Worm (Caenorhabditis elegans): ENCODE data around the gene best-14.

The best-14 gene

ce11 chrV:10578938-10579337 is 21.2 kb downstream of the best-14 start, which contains the start of the genes erh-1 and lpd-9 (continued):
- no peak for TF ChIP-seq pqm-1 (tag; optimal IDR thresholded peaks at IDR 0.05)
- peak; percentile 87 for TF ChIP-seq tbx-2 (tag; optimal IDR thresholded peaks at IDR 0.05)
- TF ChIP-seq ets-5 (GFP tag; IDR thresholded peaks at IDR 0.05) = no peak
- TF ChIP-seq C16A3.4 (tag; optimal IDR thresholded peaks at IDR 0.05) = peak; percentile 57
- peak; percentile 53 for TF ChIP-seq pag-3 (tag; optimal IDR thresholded peaks at IDR 0.05; ENCODE audit: borderline replicate concordance, insufficient read depth)
- peak; percentile 74 for TF ChIP-seq skn-1 (tag; optimal IDR thresholded peaks at IDR 0.05)
- no peak for TF ChIP-seq Y116A8C.19 (tag; optimal IDR thresholded peaks at IDR 0.05; ENCODE audit: borderline replicate concordance)
- TF ChIP-seq ces-1 (GFP tag; optimal IDR thresholded peaks at IDR 0.05) = no peak
- TF ChIP-seq ama-1 (optimal IDR thresholded peaks at IDR 0.05) = no peak
- peak; percentile 75 to 83 (median 79) for TF ChIP-seq dpl-1 (GFP tag; optimal IDR thresholded peaks at IDR 0.05)
- TF ChIP-seq sup-37 (GFP tag; optimal IDR thresholded peaks at IDR 0.05) = peak; percentile 39
- no peak for TF ChIP-seq alr-1 (tag; optimal IDR thresholded peaks at IDR 0.05; ENCODE audit: borderline replicate concordance)
- peak; percentile 29 for TF ChIP-seq aly-2 (tag; optimal IDR thresholded peaks at IDR 0.05)
- TF ChIP-seq fos-1 (tag; optimal IDR thresholded peaks at IDR 0.05) = no peak
- no peak for TF ChIP-seq ceh-90 (tag; optimal IDR thresholded peaks at IDR 0.05)
- peak; percentile 19 for TF ChIP-seq pax-3 (tag; optimal IDR thresholded peaks at IDR 0.05)
- TF ChIP-seq sptf-1 (tag; optimal IDR thresholded peaks at IDR 0.05) = no peak
- peak; percentile 52 for TF ChIP-seq lin-15B (tag; optimal IDR thresholded peaks at IDR 0.05)
- peak; percentile 70 for TF ChIP-seq irx-1 (tag; optimal IDR thresholded peaks at IDR 0.05)
- peak; percentile 55 for TF ChIP-seq fkh-8 (tag; optimal IDR thresholded peaks at IDR 0.05)
- TF ChIP-seq efl-3 (GFP tag; optimal IDR thresholded peaks at IDR 0.05) = no peak
- peak; percentile 51 for TF ChIP-seq ceh-8 (GFP tag; optimal IDR thresholded peaks at IDR 0.05)
- TF ChIP-seq lin-13 (GFP tag; optimal IDR thresholded peaks at IDR 0.05) = peak; percentile 17
- TF ChIP-seq hlh-4 (tag; optimal IDR thresholded peaks at IDR 0.05) = no peak
- TF ChIP-seq unc-130 (tag; optimal IDR thresholded peaks at IDR 0.05) = peak; percentile 22
- peak; percentile 67 for TF ChIP-seq nhr-77 (tag; optimal IDR thresholded peaks at IDR 0.05)
- no peak for TF ChIP-seq unc-98 (GFP tag; IDR thresholded peaks at IDR 0.05)
- peak; percentile 70 for TF ChIP-seq lin-39 (tag; optimal IDR thresholded peaks at IDR 0.05)
- peak; percentile 85 for TF ChIP-seq nhr-90 (tag; optimal IDR thresholded peaks at IDR 0.05; ENCODE audit: poor library complexity)
- no peak for TF ChIP-seq ztf-4 (tag; optimal IDR thresholded peaks at IDR 0.05)
- peak; percentile 87 for TF ChIP-seq nhr-85 (tag)
- peak; percentile 67 for TF ChIP-seq blmp-1 (tag; optimal IDR thresholded peaks at IDR 0.05)
- no peak for TF ChIP-seq hlh-17 (GFP tag; optimal IDR thresholded peaks at IDR 0.05; ENCODE audit: borderline replicate concordance)
- peak; percentile 88 for TF ChIP-seq dsc-1 (tag; optimal IDR thresholded peaks at IDR 0.05)
- TF ChIP-seq F16B12.6 (tag; optimal IDR thresholded peaks at IDR 0.05) = peak; percentile 49

ce11 chrV:10580638-10581037 is 22.9 kb downstream of the best-14 start:
- TF ChIP-seq sup-37 (GFP tag; optimal IDR thresholded peaks at IDR 0.05) = no peak
- peak in 1 of 2 experiments; percentile 9 for TF ChIP-seq lin-35 (GFP tag; optimal IDR thresholded peaks at IDR 0.05)
- peak; percentile 40 for TF ChIP-seq elt-2 (tag; optimal IDR thresholded peaks at IDR 0.05)
- TF ChIP-seq nhr-237 (tag; optimal IDR thresholded peaks at IDR 0.05) = no peak
- TF ChIP-seq tlp-1 (tag; optimal IDR thresholded peaks at IDR 0.05) = peak; percentile 56

- TF ChIP-seq lin-39 (tag; optimal IDR thresholded peaks at IDR 0.05) = no peak
- TF ChIP-seq elt-2 (tag; optimal IDR thresholded peaks at IDR 0.05) = peak; percentile 25
- TF ChIP-seq tlp-1 (tag; optimal IDR thresholded peaks at IDR 0.05) = no peak
Measured at ce11 chrV:10581837-10582300, 24.1 kb downstream of the best-14 start, which contains the start of gene T21C9.6. TSS of gene T21C9.6 (plus strand) at chrV:10581887.
